Worm (Caenorhabditis elegans): Measurements from ENCODE around the gene ctsa-3.1.

- TF ChIP-seq him-1 (tag; optimal IDR thresholded peaks at IDR 0.05) (no peak), W03F9.2 (tag; optimal IDR thresholded peaks at IDR 0.05) (no peak)
These were observed 43.5 kb upstream of the ctsa-3.1 start, which contains the start of gene E04F6.4 for ce11 chrII:7189120-7189519.

All from whole organism, L4/young adult.